Worm (Caenorhabditis elegans): Measurements from ENCODE around the gene dod-24.

DNA sequence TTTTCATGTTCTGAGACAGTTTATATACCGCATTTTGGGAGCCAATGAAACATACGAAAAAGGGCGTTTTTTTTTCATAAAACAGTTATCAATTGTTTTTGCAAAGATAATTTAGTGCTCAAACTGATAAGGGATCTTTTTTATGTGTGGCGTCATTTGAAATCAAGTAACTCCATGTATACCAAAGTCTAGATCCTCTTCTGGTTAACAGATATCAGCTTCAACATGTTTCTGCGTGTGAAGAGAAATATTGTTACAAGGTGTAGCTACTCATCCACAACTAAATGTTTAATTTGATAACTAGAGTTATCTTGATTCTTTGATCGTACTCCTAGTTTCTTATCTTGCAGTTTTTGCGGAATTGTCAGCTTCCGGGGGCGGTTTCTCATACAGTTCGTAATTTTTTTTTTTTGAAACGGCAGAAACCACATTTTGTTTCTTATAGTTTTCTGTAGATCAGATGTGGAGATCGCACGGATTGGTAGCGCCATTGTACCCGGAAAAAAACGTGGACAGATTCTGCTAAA, 30.9 kb upstream of the dod-24 start:
- no peak for TF ChIP-seq W03F9.2 (tag; optimal IDR thresholded peaks at IDR 0.05)
- TF ChIP-seq him-1 (tag; optimal IDR thresholded peaks at IDR 0.05), result no peak
- TF ChIP-seq dao-5 (tag; optimal IDR thresholded peaks at IDR 0.05), result no peak
